Fruit fly (Drosophila melanogaster) ovary, adult (tissue): ENCODE data around the gene CG42726.

Experiments
- CG17801 ChIP-seq: fragments of 200-800 bp; optimal IDR thresholded peaks from 2 replicates; lab custom pipeline; 2019; ENCODE audit warnings: missing biosample characterization, mild to moderate bottlenecking, missing genetic modification characterization, moderate library complexity; ENCODE audit not compliant: partially characterized antibody

Gene CG42726

dm6 chr3R:15342926-15343685, 4.7 kb upstream of the CG42726 start, which contains the start of gene Nagk:
Gene Nagk (minus strand): TSS chr3R:15343256.
- TF ChIP-seq CG17801 (GFP tag; lab: Kevin White, UChicago): peak; percentile 8

dm6 chr3R:15345198-15346017, 2.4 kb upstream of the CG42726 start:
- TF ChIP-seq CG17801 (GFP tag; lab: Kevin White, UChicago): no peak

DNA sequence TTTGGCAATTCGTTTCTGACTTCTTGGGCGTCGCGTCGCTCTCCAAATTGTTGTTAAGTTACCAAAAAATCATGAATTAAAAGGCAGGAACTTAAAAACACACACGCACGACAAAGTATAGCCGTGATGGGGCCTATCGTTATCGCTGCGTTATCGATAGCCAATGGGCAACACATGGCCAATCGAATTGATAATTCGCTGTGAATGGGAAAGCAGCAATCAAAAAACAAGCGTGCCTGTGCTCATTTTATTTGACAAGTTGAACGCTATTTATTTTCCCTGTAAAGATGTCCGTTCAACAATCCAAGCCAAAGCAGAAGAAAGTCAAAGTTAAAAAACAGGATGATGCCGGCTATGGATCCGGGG, 1.8 kb upstream of the CG42726 start, which contains the start of the genes Surf4 and CG31301:
Surf4 (minus strand) TSS at position 159 of the 366 bp plus-strand sequence.
CG31301 (plus strand) TSS at position 188 of the 366 bp plus-strand sequence.
- no peak for TF ChIP-seq CG17801 (GFP tag; lab: Kevin White, UChicago)

- peak; percentile 57 for TF ChIP-seq CG17801 (GFP tag; lab: Kevin White, UChicago)
Measured at dm6 chr3R:15350993-15351426, 3.2 kb downstream of the CG42726 start, which contains the start of the genes Trs33 and Tmtc4. Gene Trs33 (minus strand): TSS chr3R:15350995. Gene Tmtc4 (plus strand): TSS chr3R:15351225.

DNA sequence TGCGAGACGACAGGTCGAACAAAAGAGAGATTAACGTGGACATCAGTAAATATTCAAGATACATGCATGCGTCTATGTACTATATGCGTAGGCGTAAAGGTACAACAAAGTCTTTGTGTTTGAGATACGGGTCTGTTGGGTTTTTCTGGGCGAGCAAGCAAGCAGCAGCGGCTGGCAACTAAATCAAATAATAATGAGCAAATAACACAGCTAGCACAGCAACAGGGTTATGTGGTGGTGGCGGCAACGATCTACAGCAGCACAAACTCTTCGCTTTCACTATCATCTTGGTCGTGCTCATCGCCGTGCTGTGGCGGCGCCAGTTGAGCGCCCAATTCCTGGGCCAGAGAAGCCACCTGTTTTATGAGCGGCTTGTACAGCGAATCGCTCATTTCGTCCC, 6.2 kb downstream of the CG42726 start:
- TF ChIP-seq CG17801 (GFP tag; lab: Kevin White, UChicago): no peak

dm6 chr3R:15356152-15356551, 8.3 kb downstream of the CG42726 start:
- no peak for TF ChIP-seq CG17801 (GFP tag; lab: Kevin White, UChicago)

dm6 chr3R:15356645-15357431, 9.0 kb downstream of the CG42726 start, which contains the start of the genes Atg4b and Hibch:
Gene Atg4b (minus strand): TSS chr3R:15356924.
Gene Hibch (plus strand): TSS chr3R:15357229.
- TF ChIP-seq CG17801 (GFP tag; lab: Kevin White, UChicago): peak; percentile 90

DNA sequence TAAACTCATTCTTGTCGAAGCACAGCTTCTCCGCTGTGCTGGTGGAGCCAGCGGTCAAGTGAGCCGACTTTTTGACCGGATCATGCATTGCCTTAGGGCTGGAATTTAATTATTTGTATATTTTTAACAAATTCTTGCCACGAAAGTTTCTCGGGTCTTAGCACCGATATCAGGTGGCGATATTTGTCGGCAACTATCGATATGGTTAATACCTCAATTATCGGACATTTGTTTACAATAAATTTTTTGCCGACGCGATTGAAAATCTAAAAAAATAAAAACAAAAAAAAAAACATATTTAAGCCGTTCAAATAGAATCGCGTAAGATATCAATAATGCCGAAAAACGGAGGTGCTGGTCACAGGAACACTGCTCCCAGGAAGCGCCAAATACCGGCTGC, 13.6 kb downstream of the CG42726 start, which contains the start of the genes Cog2 and Trax:
Cog2 (minus strand) TSS at position 168 of the 400 bp plus-strand sequence.
Trax (plus strand) TSS at position 203 of the 400 bp plus-strand sequence.
- peak; percentile 65 for TF ChIP-seq CG17801 (GFP tag; lab: Kevin White, UChicago)

dm6 chr3R:15363608-15364007, 15.8 kb downstream of the CG42726 start, which contains the start of gene CG6171:
Gene CG6171 (minus strand): TSS chr3R:15363857.
- TF ChIP-seq CG17801 (GFP tag; lab: Kevin White, UChicago): peak; percentile 10

- TF ChIP-seq CG17801 (GFP tag; lab: Kevin White, UChicago): peak; percentile 6
Measured at dm6 chr3R:15366839-15367238, 19.0 kb downstream of the CG42726 start.

dm6 chr3R:15367477-15367876, 19.6 kb downstream of the CG42726 start, which contains the start of gene CG34404:
Gene CG34404 (minus strand): TSS chr3R:15367665.
- no peak for TF ChIP-seq CG17801 (GFP tag; lab: Kevin White, UChicago)

DNA sequence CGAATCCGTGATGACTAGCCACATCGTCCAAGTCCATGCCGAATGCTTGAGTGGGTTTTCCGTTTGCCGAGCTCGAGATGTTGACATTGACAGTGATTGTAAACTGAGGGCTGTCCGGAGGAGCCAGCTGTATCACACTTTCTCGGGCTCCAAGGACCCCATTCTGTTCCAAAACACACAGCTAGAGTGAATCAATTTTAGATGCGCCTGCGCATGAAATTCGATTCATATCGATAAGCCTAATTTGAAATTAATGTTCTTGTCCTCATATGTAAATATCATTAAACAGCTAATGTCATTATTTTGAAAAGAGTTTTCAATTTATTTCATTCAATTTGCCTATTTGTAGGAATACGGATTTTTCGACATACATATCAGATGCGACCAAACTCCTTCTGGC, 21.9 kb downstream of the CG42726 start, which contains the start of gene CG14868:
CG14868 (minus strand) TSS at position 204 of the 400 bp plus-strand sequence.
- no peak for TF ChIP-seq CG17801 (GFP tag; lab: Kevin White, UChicago)

DNA sequence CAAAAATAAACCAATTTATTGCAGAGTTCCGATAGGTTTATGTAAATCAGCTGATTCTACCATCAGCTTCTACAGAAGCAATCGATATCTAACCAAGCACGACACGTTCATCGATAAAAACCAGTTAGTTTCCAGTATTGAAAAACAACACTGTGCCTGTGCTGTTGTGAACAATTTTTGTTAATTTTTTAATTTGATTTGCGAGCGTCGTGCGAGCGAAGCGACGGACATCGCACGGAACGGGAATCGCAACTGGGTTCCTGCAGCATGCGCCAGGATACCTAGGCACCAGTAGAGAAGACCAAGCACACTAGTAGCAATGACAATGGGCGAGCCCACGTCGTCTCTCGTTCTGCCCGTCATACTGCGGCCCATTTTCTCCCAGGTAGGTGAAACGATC, 24.0 kb downstream of the CG42726 start, which contains the start of the genes Ccm3 and CG6136:
Ccm3 (plus strand) TSS at position 125 of the 400 bp plus-strand sequence.
CG6136 (minus strand) TSS at position 380 of the 400 bp plus-strand sequence.
- TF ChIP-seq CG17801 (GFP tag; lab: Kevin White, UChicago): peak; percentile 67

DNA sequence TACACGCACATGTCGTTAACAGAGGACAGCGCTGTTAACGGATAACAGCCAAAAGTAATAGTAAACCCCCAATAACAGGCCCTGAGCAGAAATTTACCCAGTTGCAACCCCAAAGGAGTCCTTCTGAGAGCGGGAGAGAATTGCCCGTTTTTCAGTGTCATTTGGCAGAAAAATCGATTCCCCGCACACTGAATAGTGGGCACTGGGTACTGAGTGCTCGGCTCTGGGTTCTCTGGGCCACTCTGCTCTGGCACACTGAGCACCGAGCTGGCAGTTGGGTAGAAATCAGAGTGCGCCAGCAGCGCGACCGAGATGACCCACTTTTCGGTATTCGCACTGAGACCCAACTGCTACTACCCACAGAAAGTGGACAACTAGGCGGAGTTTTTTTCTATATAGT, 26.5 kb downstream of the CG42726 start, which contains the start of gene Rbp:
Rbp (plus strand) TSS at position 239 of the 400 bp plus-strand sequence.
- no peak for TF ChIP-seq CG17801 (GFP tag; lab: Kevin White, UChicago)
